Worm (Caenorhabditis elegans) whole organism, L1 larva: Measurements from ENCODE around the gene R166.3.

Source experiments
- C04F5.9 ChIP-seq: sonication (generic microtip); optimal IDR thresholded peaks from 2 replicates; lab custom pipeline; 2016; ENCODE audit warnings: missing genetic modification characterization, missing compliant biosample characterization
- C16A3.4 ChIP-seq: fragments of 150-350 bp; optimal IDR thresholded peaks from 2 replicates; lab custom pipeline; 2014; ENCODE audit warnings: missing biosample characterization, missing genetic modification characterization
- alr-1 ChIP-seq: fragments of 200-800 bp; sonication (Bioruptor generic); optimal IDR thresholded peaks from 2 replicates; lab custom pipeline; 2018; ENCODE audit warnings: borderline replicate concordance, mild to moderate bottlenecking, missing genetic modification characterization, missing compliant biosample characterization
- ama-1 ChIP-seq: fragments of 150-350 bp; optimal IDR thresholded peaks from 2 replicates; lab custom pipeline; 2014
- blmp-1 ChIP-seq: fragments of 150-350 bp; optimal IDR thresholded peaks from 2 replicates; lab custom pipeline; 2014; ENCODE audit warnings: missing biosample characterization, missing genetic modification characterization
- ceh-63 ChIP-seq: fragments of 200-800 bp; sonication (Bioruptor generic); optimal IDR thresholded peaks from 2 replicates; lab custom pipeline; 2018; ENCODE audit warnings: mild to moderate bottlenecking, missing genetic modification characterization, missing compliant biosample characterization
- ceh-8 ChIP-seq: fragments of 200-800 bp; sonication (Bioruptor generic); optimal IDR thresholded peaks from 2 replicates; lab custom pipeline; 2018; ENCODE audit warnings: mild to moderate bottlenecking, missing genetic modification characterization, moderate library complexity, missing compliant biosample characterization
- ceh-82 ChIP-seq, 3 experiments: fragments of 150-350 bp in 1 of 3; sonication (generic microtip) in 2 of 3; optimal IDR thresholded peaks; 2 replicates each; lab custom pipeline; 2014 to 2017; ENCODE audit warnings: missing biosample characterization in 3 of 3, missing genetic modification characterization in 3 of 3
- ceh-90 ChIP-seq: sonication (generic microtip); optimal IDR thresholded peaks from 2 replicates; lab custom pipeline; 2016; ENCODE audit warnings: missing genetic modification characterization, missing compliant biosample characterization
- efl-1 ChIP-seq, 4 experiments: fragments of 150-350 bp; optimal IDR thresholded peaks in 3 of 4; peaks in 1 of 4; 1 replicate in 1 of 4; 2 replicates in 3 of 4; lab custom pipeline; 2014; ENCODE audit warnings: missing biosample characterization in 2 of 4, missing genetic modification characterization in 2 of 4, missing genetic modification reagents in 2 of 4
- efl-3 ChIP-seq: fragments of 200-800 bp; sonication (Bioruptor generic); optimal IDR thresholded peaks from 2 replicates; lab custom pipeline; 2018; ENCODE audit warnings: mild to moderate bottlenecking, missing genetic modification characterization, missing compliant biosample characterization
- elt-3 ChIP-seq, 6 experiments: fragments of 150-350 bp in 1 of 6; sonication (generic microtip); optimal IDR thresholded peaks; 2 replicates each; lab custom pipeline; 2017 to 2018; ENCODE audit warnings: missing biosample characterization in 6 of 6, missing genetic modification characterization in 6 of 6, inconsistent platforms in 1 of 6
- ets-5 ChIP-seq: fragments of 200-800 bp; sonication (Bioruptor generic); IDR thresholded peaks from 2 replicates; pipeline ENCODE4 v1.3.6; 2022; ENCODE audit warnings: missing genetic modification characterization, missing compliant biosample characterization
- fkh-10 ChIP-seq: sonication (generic microtip); optimal IDR thresholded peaks from 2 replicates; lab custom pipeline; 2017; ENCODE audit warnings: missing biosample characterization, missing genetic modification reagents, missing genetic modification characterization
- fos-1 ChIP-seq: fragments of 150-350 bp; optimal IDR thresholded peaks from 2 replicates; lab custom pipeline; 2014; ENCODE audit warnings: missing biosample characterization, missing genetic modification characterization
- hlh-4 ChIP-seq: sonication (generic microtip); optimal IDR thresholded peaks from 2 replicates; lab custom pipeline; 2016; ENCODE audit warnings: mild to moderate bottlenecking, missing genetic modification characterization, missing compliant biosample characterization
- lin-14 ChIP-seq: fragments of 200-800 bp; sonication (Bioruptor generic); optimal IDR thresholded peaks from 2 replicates; lab custom pipeline; 2018; ENCODE audit warnings: mild to moderate bottlenecking, missing genetic modification characterization, moderate library complexity, missing compliant biosample characterization
- lin-35 ChIP-seq, 2 experiments: fragments of 150-350 bp; optimal IDR thresholded peaks; 2 replicates each; lab custom pipeline; 2014; ENCODE audit warnings: missing biosample characterization in 2 of 2, missing genetic modification characterization in 2 of 2, missing genetic modification reagents in 2 of 2
- lir-3 ChIP-seq: sonication (generic microtip); optimal IDR thresholded peaks from 2 replicates; lab custom pipeline; 2016; ENCODE audit warnings: mild to moderate bottlenecking, missing genetic modification characterization, moderate library complexity, missing compliant biosample characterization; ENCODE audit not compliant: poor library complexity
- mab-9 ChIP-seq: fragments of 200-800 bp; sonication (Bioruptor generic); IDR thresholded peaks from 2 replicates; pipeline ENCODE4 v1.3.6; 2022; ENCODE audit warnings: missing genetic modification reagents, missing genetic modification characterization, missing compliant biosample characterization
- mdl-1 ChIP-seq, 2 experiments: fragments of 150-350 bp; optimal IDR thresholded peaks; 2 replicates each; lab custom pipeline; 2014 to 2017; ENCODE audit warnings: missing biosample characterization in 2 of 2, missing genetic modification characterization in 2 of 2, inconsistent platforms in 1 of 2
- mef-2 ChIP-seq: fragments of 150-350 bp; optimal IDR thresholded peaks from 2 replicates; lab custom pipeline; 2014; ENCODE audit warnings: missing biosample characterization, missing genetic modification characterization
- mep-1 ChIP-seq: fragments of 150-350 bp; optimal IDR thresholded peaks from 2 replicates; lab custom pipeline; 2014; ENCODE audit warnings: missing biosample characterization, missing genetic modification characterization
- nhr-19 ChIP-seq: fragments of 200-800 bp; sonication (Bioruptor generic); conservative IDR thresholded peaks from 2 replicates; pipeline ENCODE4 v1.3.6; 2022; ENCODE audit warnings: missing genetic modification characterization, missing compliant biosample characterization
- nhr-47 ChIP-seq: sonication (generic microtip); optimal IDR thresholded peaks from 2 replicates; lab custom pipeline; 2016; ENCODE audit warnings: mild to moderate bottlenecking, missing genetic modification characterization, moderate library complexity, missing compliant biosample characterization
- nhr-71 ChIP-seq: sonication (generic microtip); optimal IDR thresholded peaks from 2 replicates; lab custom pipeline; 2016; ENCODE audit warnings: mild to moderate bottlenecking, missing genetic modification characterization, moderate library complexity, missing compliant biosample characterization
- nhr-84 ChIP-seq: sonication (generic microtip); optimal IDR thresholded peaks from 2 replicates; lab custom pipeline; 2017; ENCODE audit warnings: missing biosample characterization, missing genetic modification characterization
- nhr-85 ChIP-seq: sonication (generic microtip); peaks from one replicate; lab custom pipeline; 2016; ENCODE audit warnings: missing genetic modification characterization, inconsistent platforms, missing compliant biosample characterization
- nhr-90 ChIP-seq: sonication (generic microtip); optimal IDR thresholded peaks from 2 replicates; lab custom pipeline; 2016; ENCODE audit warnings: mild to moderate bottlenecking, missing genetic modification characterization, missing compliant biosample characterization; ENCODE audit not compliant: poor library complexity
- pqm-1 ChIP-seq: sonication (generic microtip); optimal IDR thresholded peaks from 3 replicates; lab custom pipeline; 2017; ENCODE audit warnings: missing biosample characterization, missing genetic modification characterization
- sox-4 ChIP-seq: sonication (generic microtip); optimal IDR thresholded peaks from 2 replicates; lab custom pipeline; 2016; ENCODE audit warnings: missing genetic modification characterization, missing compliant biosample characterization
- sup-37 ChIP-seq: fragments of 200-800 bp; sonication (Bioruptor generic); optimal IDR thresholded peaks from 2 replicates; lab custom pipeline; 2018; ENCODE audit warnings: mild to moderate bottlenecking, missing genetic modification characterization, missing compliant biosample characterization
- swsn-7 ChIP-seq: sonication (generic microtip); optimal IDR thresholded peaks from 2 replicates; lab custom pipeline; 2016; ENCODE audit warnings: missing genetic modification characterization, missing compliant biosample characterization
- unc-130 ChIP-seq: fragments of 150-350 bp; optimal IDR thresholded peaks from 2 replicates; lab custom pipeline; 2017; ENCODE audit warnings: missing biosample characterization, missing genetic modification characterization, inconsistent platforms
- unc-62 ChIP-seq: fragments of 150-350 bp; optimal IDR thresholded peaks from 2 replicates; lab custom pipeline; 2014; ENCODE audit warnings: missing biosample characterization, missing genetic modification reagents, missing genetic modification characterization
- vab-15 ChIP-seq: sonication (generic microtip); optimal IDR thresholded peaks from 2 replicates; lab custom pipeline; 2017; ENCODE audit warnings: missing genotype, mild to moderate bottlenecking, missing genetic modification characterization, missing compliant biosample characterization
- xbp-1 ChIP-seq: sonication (generic microtip); optimal IDR thresholded peaks from 2 replicates; lab custom pipeline; 2016; ENCODE audit warnings: missing genetic modification characterization, missing compliant biosample characterization
- zag-1 ChIP-seq: fragments of 150-350 bp; optimal IDR thresholded peaks from 2 replicates; lab custom pipeline; 2014; ENCODE audit warnings: missing biosample characterization, missing genetic modification characterization
- ztf-4 ChIP-seq: fragments of 150-350 bp; optimal IDR thresholded peaks from 2 replicates; lab custom pipeline; 2014; ENCODE audit warnings: missing biosample characterization, missing genetic modification characterization

R166.3 gene

DNA sequence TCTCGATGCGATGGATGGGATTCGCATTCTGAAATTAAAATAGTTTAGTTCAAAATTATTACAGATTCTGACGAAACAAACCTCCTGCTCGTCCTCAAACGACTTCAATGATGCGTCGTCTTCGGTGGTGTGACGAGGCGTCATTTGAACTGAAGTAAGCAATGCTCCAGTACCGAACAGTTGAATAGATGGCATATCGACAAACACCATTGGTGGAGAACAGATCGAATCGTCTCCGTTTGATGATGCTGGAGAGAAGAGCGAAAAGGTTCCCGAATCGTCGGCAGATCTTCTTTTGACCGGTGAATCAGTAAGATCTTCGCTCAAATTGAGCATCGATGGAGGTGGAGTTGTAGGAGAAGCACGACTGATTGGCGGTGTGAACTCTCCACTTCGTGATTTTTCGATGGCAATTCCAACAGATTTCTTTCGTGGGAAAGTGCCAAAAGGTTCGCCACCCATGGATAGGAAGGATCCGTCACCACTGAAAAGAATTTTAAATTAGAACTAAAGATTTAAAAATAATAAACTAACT is 5.3 kb upstream of the R166.3 start:
- TF ChIP-seq mep-1 (tag; lab: Kevin White, UChicago) (no peak), ama-1 (lab: Kevin White, UChicago) (peak; percentile 7), nhr-85 (tag; lab: Kevin White, UChicago) (peak; percentile 33)

DNA sequence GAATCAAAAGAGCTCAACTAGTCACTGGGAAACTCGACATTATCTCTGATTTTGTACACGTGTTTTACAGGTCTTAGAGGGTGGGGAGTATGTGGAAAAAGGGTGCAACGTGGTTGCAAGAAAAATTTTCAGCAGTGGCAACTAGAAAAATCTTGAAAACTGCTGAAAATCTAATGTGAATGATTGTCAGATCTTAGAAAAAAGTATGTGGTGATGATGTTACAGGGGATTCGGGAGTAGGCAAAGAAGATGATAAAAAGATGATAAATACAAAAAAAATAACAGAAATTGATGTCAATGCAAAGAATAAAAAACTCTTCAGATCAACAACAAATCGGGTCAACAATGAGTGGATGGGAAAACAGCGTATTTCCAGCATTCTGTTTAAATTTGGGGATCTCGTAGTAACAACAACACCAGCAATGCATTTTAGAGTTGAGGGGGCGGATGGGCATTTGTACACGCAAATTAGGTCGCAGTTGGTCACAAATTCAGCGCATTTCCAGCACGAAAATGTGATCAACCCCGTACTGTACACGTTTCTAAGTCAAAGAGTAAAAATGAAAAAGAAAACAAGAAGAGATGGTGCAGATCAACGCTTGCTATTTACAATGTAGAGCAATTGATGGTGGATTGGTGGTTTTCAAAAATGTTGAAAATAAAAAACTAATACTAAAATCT is 4.5 kb upstream of the R166.3 start:
- peak; percentile 35 for TF ChIP-seq nhr-85 (tag; lab: Kevin White, UChicago)
- TF ChIP-seq efl-1 (optimal IDR thresholded peaks at IDR 0.05; lab: Kevin White, UChicago): no peak
- peak in 1 of 2 experiments; percentile 93 for TF ChIP-seq efl-1 (GFP tag; optimal IDR thresholded peaks at IDR 0.05 in 1 of 2; lab: Kevin White, UChicago)
- TF ChIP-seq mep-1 (tag; lab: Kevin White, UChicago): peak; percentile 6
- peak in 1 of 2 experiments; percentile 33 for TF ChIP-seq lin-35 (GFP tag; optimal IDR thresholded peaks at IDR 0.05; lab: Kevin White, UChicago)
- no peak for TF ChIP-seq ceh-63 (GFP tag; lab: Kevin White, UChicago)
- TF ChIP-seq ama-1 (lab: Kevin White, UChicago): peak; percentile 78
- peak; percentile 10 for TF ChIP-seq nhr-71 (tag; lab: Kevin White, UChicago)
- TF ChIP-seq mef-2 (tag; lab: Kevin White, UChicago): no peak
- no peak for TF ChIP-seq C16A3.4
- TF ChIP-seq lin-14 (GFP tag; lab: Kevin White, UChicago): peak; percentile 3
- TF ChIP-seq pqm-1 (tag; lab: Kevin White, UChicago): no peak
- TF ChIP-seq ceh-8 (GFP tag; lab: Kevin White, UChicago): peak; percentile 30
- TF ChIP-seq ztf-4 (tag; lab: Kevin White, UChicago): peak; percentile 69

DNA sequence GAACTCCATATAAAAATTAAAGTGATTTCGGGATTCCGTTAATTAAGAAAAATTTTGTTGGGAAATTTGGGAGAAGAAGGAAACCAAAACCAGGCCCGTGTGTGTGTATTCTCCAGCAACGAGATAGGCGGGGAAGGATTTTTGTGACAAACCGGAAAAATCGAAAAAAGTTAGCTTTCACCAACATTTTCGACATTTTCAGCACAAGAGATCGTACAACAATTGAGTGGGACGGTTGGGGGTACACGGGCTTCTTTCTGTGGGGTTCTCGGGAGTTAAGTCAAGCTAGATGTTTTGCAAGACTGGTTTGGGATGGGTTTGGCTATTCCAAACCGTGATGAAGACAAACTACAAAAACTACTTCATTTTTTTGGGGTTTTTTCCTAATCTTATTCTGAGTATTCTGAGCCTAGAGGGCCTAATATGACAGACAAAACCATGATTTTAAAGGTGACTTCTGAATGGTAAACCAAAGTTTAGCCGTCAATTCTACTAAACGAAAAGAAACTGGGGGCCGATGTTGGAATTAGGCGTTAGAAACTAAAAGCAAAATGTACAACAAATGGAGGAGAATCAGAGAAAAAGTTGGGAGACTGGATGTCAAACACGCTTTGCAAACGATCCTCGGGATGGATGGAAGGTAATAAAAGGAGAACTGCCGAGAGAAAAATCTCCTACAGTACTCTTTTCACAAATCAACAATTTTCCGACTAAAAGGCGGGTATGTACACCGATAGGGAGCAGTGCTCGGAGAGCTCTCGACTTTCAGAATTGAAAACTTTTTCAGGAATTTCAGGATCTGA is 3.7 kb upstream of the R166.3 start:
- TF ChIP-seq ama-1 (lab: Kevin White, UChicago) (peak; percentile 74), hlh-4 (no peak), fos-1 (tag; lab: Kevin White, UChicago) (no peak), ztf-4 (tag; lab: Kevin White, UChicago) (peak; percentile 73), mdl-1 (tag; optimal IDR thresholded peaks at IDR 0.05; lab: Kevin White, UChicago) (no peak), efl-1 (optimal IDR thresholded peaks at IDR 0.05; lab: Kevin White, UChicago) (peak in 1 of 2 experiments; percentile 8), efl-1 (GFP tag; optimal IDR thresholded peaks at IDR 0.05 in 1 of 2; lab: Kevin White, UChicago) (peak in 1 of 2 experiments; percentile 88), mab-9 (GFP tag; lab: Robert Waterston, UW) (peak; percentile 17; the same call in 1 of the 2 replicates), elt-3 (tag; optimal IDR thresholded peaks at IDR 0.05; lab: Kevin White, UChicago) (peak in 1 of 6 experiments; percentile 10), ets-5 (0 out of 2 replicates have a peak, but pooled peaks have one; percentile 83), zag-1 (tag; lab: Kevin White, UChicago) (no peak), blmp-1 (tag; lab: Kevin White, UChicago) (peak; percentile 6), alr-1 (tag; lab: Kevin White, UChicago) (no peak), lin-35 (GFP tag; optimal IDR thresholded peaks at IDR 0.05; lab: Kevin White, UChicago) (peak in 1 of 2 experiments; percentile 1), ceh-63 (GFP tag; lab: Kevin White, UChicago) (no peak), sup-37 (GFP tag; lab: Kevin White, UChicago) (peak; percentile 15)

DNA sequence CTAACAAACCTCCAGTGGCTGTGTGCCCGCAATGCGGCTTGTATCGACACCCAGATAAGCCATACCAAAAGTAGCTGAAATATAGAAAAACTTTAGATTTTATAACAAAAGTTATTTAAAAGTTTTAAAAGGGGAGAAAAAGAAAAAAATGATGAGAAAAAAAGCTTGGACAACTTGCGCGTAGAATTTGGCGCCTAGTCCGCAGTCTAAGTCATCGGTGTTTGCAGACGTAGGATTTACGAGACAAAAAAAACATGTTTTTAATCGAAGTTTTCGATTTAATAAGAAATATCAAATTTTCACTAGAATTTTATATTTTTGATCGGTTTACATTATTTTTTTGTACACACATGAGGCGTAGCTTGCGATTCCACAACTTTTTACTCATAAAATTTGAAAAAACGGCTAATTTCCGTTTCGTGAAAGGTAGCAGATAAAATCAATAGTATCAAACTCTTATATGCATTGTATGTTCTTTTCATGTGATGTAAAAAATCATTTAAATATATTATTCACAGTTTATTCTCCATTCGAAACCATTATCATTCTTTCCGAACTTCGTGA is 2.9 kb upstream of the R166.3 start, which contains the start of gene pro-1:
pro-1 (minus strand) TSS at position 74 of the 564 bp plus-strand sequence.
- peak; percentile 70 for TF ChIP-seq swsn-7 (tag; lab: Kevin White, UChicago)
- TF ChIP-seq efl-3: no peak
- no peak for TF ChIP-seq ceh-90 (tag; lab: Kevin White, UChicago)
- TF ChIP-seq nhr-47: peak; percentile 88
- TF ChIP-seq mdl-1 (tag; optimal IDR thresholded peaks at IDR 0.05; lab: Kevin White, UChicago): peak in 1 of 2 experiments; percentile 67
- TF ChIP-seq fkh-10 (GFP tag; lab: Kevin White, UChicago): no peak
- peak; percentile 75 for TF ChIP-seq C16A3.4
- TF ChIP-seq ceh-8 (GFP tag; lab: Kevin White, UChicago): no peak
- peak; percentile 88 for TF ChIP-seq nhr-90 (tag; lab: Kevin White, UChicago)
- peak; percentile 92 for TF ChIP-seq ztf-4 (tag; lab: Kevin White, UChicago)
- peak; percentile 19 for TF ChIP-seq C04F5.9 (tag; lab: Kevin White, UChicago)
- no peak for TF ChIP-seq vab-15 (tag; lab: Kevin White, UChicago)
- TF ChIP-seq elt-3 (tag; optimal IDR thresholded peaks at IDR 0.05; lab: Kevin White, UChicago): peak in 2 of 6 experiments; percentile 42 to 77
- peak in 2 of 3 experiments; percentile 27 to 67 for TF ChIP-seq ceh-82 (tag; optimal IDR thresholded peaks at IDR 0.05; lab: Kevin White, UChicago)
- TF ChIP-seq lir-3 (tag; lab: Kevin White, UChicago): peak; percentile 28
- peak; percentile 62 for TF ChIP-seq unc-130 (tag; lab: Kevin White, UChicago)
- no peak for TF ChIP-seq unc-62 (GFP tag; lab: Kevin White, UChicago)
- TF ChIP-seq nhr-71 (tag; lab: Kevin White, UChicago): peak; percentile 89
- TF ChIP-seq nhr-19 (GFP tag; lab: Robert Waterston, UW): peak; percentile 79
- no peak for TF ChIP-seq sox-4 (tag; lab: Kevin White, UChicago)
- no peak for TF ChIP-seq nhr-84 (tag; lab: Kevin White, UChicago)
- TF ChIP-seq xbp-1: peak; percentile 52
